Fruit fly (Drosophila melanogaster): ENCODE data around the gene CG10948.

CG10948 gene

DNA sequence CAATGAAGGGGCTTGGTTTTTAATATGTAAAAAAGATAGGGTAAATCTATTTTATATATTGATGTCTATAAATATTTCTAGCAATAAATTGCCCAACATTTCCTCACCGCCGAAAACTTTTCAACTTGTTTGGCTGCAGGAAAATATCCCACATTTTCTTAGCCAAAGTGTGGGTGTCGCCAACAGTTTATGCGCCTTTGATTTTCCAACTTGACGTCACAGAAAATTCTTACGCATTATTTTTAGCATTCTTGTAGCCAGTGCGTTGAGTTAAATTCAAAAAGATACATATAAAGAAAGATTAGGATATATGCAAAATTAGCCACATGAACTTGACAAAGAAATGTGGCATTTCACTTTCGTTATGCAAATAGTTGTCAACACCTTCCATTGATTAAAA is 10.0 kb downstream of the CG10948 start:
- TF ChIP-seq CG17801 (GFP tag; optimal IDR thresholded peaks at IDR 0.05; ENCODE audit: partially characterized antibody), result no peak

DNA sequence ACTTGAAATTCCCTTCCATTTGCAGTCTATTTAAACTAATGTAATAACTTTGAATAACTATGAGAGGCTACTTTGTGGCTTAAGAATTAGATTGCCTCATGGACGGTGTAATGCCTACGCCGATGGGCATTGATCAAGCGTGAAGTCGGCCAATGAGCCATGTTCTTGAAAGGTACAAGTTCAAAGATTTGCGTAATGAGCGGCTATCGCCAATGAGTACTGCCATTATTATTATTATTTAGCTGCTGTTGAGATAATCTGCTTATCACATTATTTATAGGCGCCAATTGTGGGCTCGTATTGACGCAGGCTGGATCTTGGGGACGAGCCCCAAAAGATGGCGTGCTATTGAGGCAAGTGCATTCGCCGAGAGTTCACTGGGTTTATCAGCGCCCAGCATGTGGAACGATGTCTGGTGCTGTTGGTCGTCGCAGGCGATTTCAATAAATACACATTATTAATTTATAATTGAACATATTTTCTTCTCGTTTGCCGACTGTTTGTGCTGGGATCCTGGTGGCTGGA is 12.7 kb downstream of the CG10948 start:
- TF ChIP-seq CG17801 (GFP tag; optimal IDR thresholded peaks at IDR 0.05; ENCODE audit: partially characterized antibody), result no peak

DNA sequence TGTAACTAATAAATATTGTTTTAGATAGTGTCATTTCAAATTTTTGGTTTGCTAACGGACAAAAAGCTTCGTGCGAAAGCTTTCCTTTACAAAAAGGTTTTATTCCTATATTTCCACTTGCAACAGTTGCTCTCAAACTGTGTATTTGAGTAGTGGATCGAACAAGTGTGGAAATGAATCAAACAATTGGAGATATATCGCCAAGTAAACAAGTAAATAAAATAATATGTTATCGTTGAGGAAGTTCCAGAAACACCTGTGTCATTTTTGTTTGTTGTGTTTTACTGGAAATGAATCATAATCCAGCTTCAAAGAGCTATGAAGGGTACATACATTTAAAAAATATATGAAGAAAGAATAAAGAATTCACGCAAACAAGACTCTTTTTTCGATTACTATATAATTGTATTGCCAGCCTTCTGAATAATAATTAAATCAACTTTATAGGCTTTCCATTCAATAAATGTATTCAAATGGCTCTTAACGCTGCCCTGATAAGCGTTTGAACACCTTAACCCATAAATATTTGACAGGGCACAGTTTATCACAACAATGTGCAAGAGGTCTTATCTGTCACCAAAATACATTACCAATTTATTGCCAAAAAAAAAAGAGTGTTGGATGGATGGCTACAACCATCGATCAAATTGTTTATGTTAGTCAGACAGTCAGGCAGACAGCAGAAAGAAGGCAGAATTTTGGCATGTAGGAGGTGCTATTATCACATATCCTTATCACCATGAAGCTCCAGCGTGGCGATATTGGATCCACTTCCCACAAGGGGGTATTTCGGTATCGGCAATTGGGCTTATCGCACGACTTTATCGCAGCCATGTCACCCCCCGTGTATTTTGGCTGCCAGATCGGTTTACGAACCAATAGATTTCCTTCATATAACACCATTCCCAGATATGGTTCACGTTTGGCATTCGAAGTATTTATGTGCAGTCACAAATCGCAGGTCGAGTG is 14.1 kb downstream of the CG10948 start:
- TF ChIP-seq CG17801 (GFP tag; optimal IDR thresholded peaks at IDR 0.05; ENCODE audit: partially characterized antibody), result no peak

DNA sequence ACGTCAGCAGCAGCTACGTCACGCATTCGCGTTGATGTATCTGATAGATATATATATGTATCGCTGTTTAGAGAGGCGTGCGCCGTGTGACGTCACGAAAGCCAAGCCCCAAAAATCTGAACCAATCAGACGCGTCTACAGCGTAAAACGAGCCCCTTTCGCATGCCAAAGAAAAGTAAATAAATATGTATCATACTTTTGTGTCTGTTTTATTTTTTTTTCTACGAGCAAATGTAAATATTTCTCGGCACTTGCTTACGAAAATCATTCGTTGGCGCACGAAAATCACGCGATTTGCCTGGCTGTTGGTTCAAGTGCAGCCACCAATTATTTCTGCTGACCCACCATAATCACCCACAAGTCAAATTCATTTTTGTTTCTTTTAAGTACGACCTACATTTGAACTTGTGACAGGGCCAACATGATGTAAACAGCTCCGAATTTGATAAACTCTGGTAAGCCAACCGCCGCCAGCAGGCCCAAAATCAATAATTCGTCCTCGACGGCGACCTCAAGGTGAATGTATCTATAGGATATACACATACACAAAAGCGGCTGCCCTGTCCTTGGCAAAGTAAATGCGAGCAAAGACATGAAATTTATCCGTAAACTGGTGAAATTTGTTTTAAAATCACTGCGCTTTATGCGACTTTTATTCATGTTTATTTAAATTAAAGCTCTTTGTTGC is 15.2 kb downstream of the CG10948 start:
- TF ChIP-seq CG17801 (GFP tag; optimal IDR thresholded peaks at IDR 0.05; ENCODE audit: partially characterized antibody), result peak; percentile 91

- TF ChIP-seq CG17801 (GFP tag; optimal IDR thresholded peaks at IDR 0.05; ENCODE audit: partially characterized antibody), result no peak
Observed at dm6 chr3L:12833864-12834525, 15.9 kb downstream of the CG10948 start.

DNA sequence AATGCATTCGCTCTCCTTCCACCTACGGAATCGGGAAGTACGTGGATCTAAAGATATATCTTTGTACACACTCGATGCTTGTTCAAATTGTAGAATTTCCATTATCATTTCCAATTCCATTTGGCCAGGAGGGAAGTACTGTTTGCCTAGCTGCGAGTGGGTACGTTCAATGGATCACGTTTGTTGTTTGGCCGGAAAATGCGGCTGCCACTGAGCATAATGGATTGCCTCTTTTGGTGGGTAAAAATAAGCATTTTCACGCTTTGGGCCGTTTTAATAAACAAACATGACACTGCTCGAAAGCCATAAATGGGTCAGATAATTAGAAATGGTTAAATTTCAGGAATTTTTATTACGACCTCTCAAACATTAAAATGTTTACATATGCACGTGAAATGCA is 16.6 kb downstream of the CG10948 start:
- TF ChIP-seq CG17801 (GFP tag; optimal IDR thresholded peaks at IDR 0.05; ENCODE audit: partially characterized antibody), result no peak

- no peak for TF ChIP-seq CG17801 (GFP tag; optimal IDR thresholded peaks at IDR 0.05; ENCODE audit: partially characterized antibody)
Observed at dm6 chr3L:12832355-12832881, 17.5 kb downstream of the CG10948 start.

DNA sequence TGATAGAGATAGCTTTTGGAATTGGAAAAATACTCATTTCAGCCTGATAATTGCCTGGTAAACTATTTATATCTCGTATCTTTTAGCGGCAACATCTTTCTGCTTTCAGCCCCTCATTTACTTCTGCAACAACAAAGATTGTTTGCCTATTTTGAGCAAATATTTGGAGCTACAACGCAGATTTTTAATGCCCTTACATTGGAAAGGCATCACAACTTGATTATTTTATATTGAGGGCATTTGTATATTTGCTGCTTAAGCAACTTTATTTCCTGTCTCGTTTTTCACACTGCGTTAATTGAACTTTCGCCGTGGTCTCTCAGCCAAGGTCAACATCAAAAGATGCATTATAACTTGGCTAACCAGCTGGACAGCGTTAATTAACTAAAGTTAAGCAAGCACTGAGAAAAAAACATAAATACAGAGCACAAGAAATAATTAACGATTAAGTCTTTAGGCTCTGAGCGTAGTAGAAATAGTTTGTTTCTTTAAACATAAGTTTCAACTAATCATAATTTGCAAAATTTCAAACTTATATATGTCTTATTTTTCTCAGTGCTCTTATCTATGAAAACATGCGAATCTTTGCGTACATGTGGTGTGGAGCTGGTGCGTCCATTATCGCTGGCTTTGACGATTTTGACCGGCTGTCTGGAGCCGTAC is 18.5 kb downstream of the CG10948 start:
- TF ChIP-seq CG17801 (GFP tag; optimal IDR thresholded peaks at IDR 0.05; ENCODE audit: partially characterized antibody), result no peak

- no peak for TF ChIP-seq CG17801 (GFP tag; optimal IDR thresholded peaks at IDR 0.05; ENCODE audit: partially characterized antibody)
Observed at dm6 chr3L:12830416-12830815, 19.5 kb downstream of the CG10948 start.

- no peak for TF ChIP-seq CG17801 (GFP tag; optimal IDR thresholded peaks at IDR 0.05; ENCODE audit: partially characterized antibody)
Observed at dm6 chr3L:12828532-12828931, 21.4 kb downstream of the CG10948 start.

DNA sequence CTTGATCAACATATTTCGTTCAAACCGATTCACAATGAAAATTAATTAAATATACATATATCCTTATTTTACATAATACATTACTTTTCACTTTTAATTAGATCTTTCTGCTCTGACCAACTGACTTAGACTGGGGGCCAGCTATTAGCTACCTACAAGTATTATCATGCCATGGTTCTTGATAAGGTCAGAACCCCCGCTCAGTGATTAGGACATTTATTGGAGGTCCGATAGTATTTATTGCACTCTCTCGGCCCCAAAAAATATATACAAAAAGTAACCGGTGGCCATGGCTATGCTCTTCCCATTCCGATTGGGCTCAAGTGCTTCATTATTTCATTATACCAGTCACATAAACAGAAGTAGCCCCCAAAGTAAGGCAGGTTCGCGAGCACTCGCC is 22.2 kb downstream of the CG10948 start:
- no peak for TF ChIP-seq CG17801 (GFP tag; optimal IDR thresholded peaks at IDR 0.05; ENCODE audit: partially characterized antibody)

- TF ChIP-seq CG17801 (GFP tag; optimal IDR thresholded peaks at IDR 0.05; ENCODE audit: partially characterized antibody), result no peak
Observed at dm6 chr3L:12815756-12816155, 34.2 kb downstream of the CG10948 start.

DNA sequence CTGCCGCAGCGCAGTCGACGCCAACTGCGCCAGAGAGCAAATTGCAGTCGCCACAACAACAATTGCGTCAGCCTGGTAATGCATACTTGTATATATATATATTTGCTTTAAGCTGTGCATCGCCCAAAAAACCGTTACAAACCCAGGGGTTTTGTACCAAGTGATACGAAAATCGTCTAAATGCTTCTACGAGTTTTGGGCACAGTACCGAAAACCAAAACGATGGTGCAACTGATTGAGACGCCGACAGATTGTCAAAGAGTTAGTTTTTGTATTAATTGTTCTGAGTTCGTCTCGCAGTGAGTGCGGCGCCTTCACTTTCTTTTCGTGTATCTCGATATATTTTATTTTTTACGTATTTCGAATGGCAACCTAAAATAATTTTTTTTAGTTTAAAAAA is 35.1 kb downstream of the CG10948 start:
- peak; percentile 17 for TF ChIP-seq CG17801 (GFP tag; optimal IDR thresholded peaks at IDR 0.05; ENCODE audit: partially characterized antibody)

- peak; percentile 65 for TF ChIP-seq CG17801 (GFP tag; optimal IDR thresholded peaks at IDR 0.05; ENCODE audit: partially characterized antibody)
Observed at dm6 chr3L:12813907-12814306, 36.0 kb downstream of the CG10948 start, which contains the start of the genes Sf3a2 and CG42588. Gene Sf3a2, minus strand, starts transcription at chr3L:12814019. Gene CG42588, plus strand, starts transcription at chr3L:12814254.
